Fruit fly (Drosophila melanogaster) whole organism, embryonic: ENCODE measurements around the gene CG5171.

ENCODE experiments used
- BtbVII ChIP-seq: fragments of 200-800 bp; sonication (Bioruptor generic); optimal IDR thresholded peaks from 3 replicates; lab custom pipeline; 2017; ENCODE audit warnings: missing biosample characterization, mild to moderate bottlenecking, missing genetic modification characterization
- CG10366 ChIP-seq: fragments of 200-800 bp; sonication (Bioruptor generic); IDR thresholded peaks from 2 replicates; pipeline ENCODE4 v1.3.6; 2022; ENCODE audit warnings: missing biosample characterization, missing genetic modification characterization
- CG12391 ChIP-seq: fragments of 200-800 bp; sonication (Bioruptor generic); optimal IDR thresholded peaks from 3 replicates; lab custom pipeline; 2018; ENCODE audit warnings: missing biosample characterization, mild to moderate bottlenecking, missing genetic modification characterization, moderate library complexity
- CG13287 ChIP-seq: fragments of 200-800 bp; sonication (Bioruptor generic); IDR thresholded peaks from 2 replicates; pipeline ENCODE4 v1.3.6; 2022; ENCODE audit warnings: missing biosample characterization, missing genetic modification characterization; ENCODE audit not compliant: partially characterized antibody
- CG15073 ChIP-seq: fragments of 200-800 bp; sonication (Bioruptor generic); optimal IDR thresholded peaks from 2 replicates; lab custom pipeline; 2016; ENCODE audit warnings: missing biosample characterization, missing genetic modification characterization
- CG15269 ChIP-seq: fragments of 200-800 bp; sonication (Bioruptor generic); optimal IDR thresholded peaks from 2 replicates; lab custom pipeline; 2018; ENCODE audit warnings: missing biosample characterization, mild to moderate bottlenecking, missing genetic modification characterization, moderate library complexity
- CG1602 ChIP-seq: fragments of 200-800 bp; sonication (Bioruptor generic); optimal IDR thresholded peaks from 3 replicates; lab custom pipeline; 2016; ENCODE audit warnings: missing biosample characterization, missing genetic modification characterization
- CG16813 ChIP-seq: fragments of 200-800 bp; sonication (Bioruptor generic); IDR thresholded peaks from 3 replicates; pipeline ENCODE4 v1.3.6; 2022; ENCODE audit warnings: missing biosample characterization, missing genetic modification characterization; ENCODE audit not compliant: partially characterized antibody
- CG16815 ChIP-seq: fragments of 200-800 bp; sonication (Bioruptor generic); optimal IDR thresholded peaks from 3 replicates; lab custom pipeline; 2017; ENCODE audit warnings: missing biosample characterization, mild to moderate bottlenecking, missing genetic modification characterization
- CG17361 ChIP-seq: fragments of 200-800 bp; sonication (Bioruptor generic); IDR thresholded peaks from 3 replicates; pipeline ENCODE4 v1.3.6; 2022; ENCODE audit warnings: missing biosample characterization, missing genetic modification characterization
- CG18619 ChIP-seq: fragments of 200-800 bp; sonication (Bioruptor generic); optimal IDR thresholded peaks from 3 replicates; lab custom pipeline; 2017; ENCODE audit warnings: missing biosample characterization, mild to moderate bottlenecking, missing genetic modification characterization
- CG31224 ChIP-seq: fragments of 200-800 bp; sonication (Bioruptor generic); IDR thresholded peaks from 2 replicates; pipeline ENCODE4 v1.3.6; 2022; ENCODE audit warnings: missing biosample characterization, missing genetic modification characterization
- CG4820 ChIP-seq: fragments of 200-800 bp; sonication (Bioruptor generic); optimal IDR thresholded peaks from 3 replicates; lab custom pipeline; 2016; ENCODE audit warnings: missing biosample characterization, missing genetic modification characterization
- CG8359 ChIP-seq: fragments of 200-800 bp; sonication (Bioruptor generic); optimal IDR thresholded peaks from 2 replicates; lab custom pipeline; 2017; ENCODE audit warnings: missing biosample characterization, mild to moderate bottlenecking, missing genetic modification characterization, borderline replicate concordance
- CG8478 ChIP-seq: fragments of >200 bp; optimal IDR thresholded peaks from 2 replicates; lab custom pipeline; 2018
- CG9215 ChIP-seq: fragments of 200-800 bp; sonication (Bioruptor generic); IDR thresholded peaks from 2 replicates; pipeline ENCODE4 v1.3.6; 2022; ENCODE audit warnings: missing biosample characterization, missing genetic modification characterization
- CTCF ChIP-seq: fragments of 200-800 bp; sonication (Bioruptor generic); optimal IDR thresholded peaks from 2 replicates; lab custom pipeline; 2017; ENCODE audit warnings: missing biosample characterization, mild to moderate bottlenecking, missing genetic modification characterization, moderate library complexity
- Drgx ChIP-seq: fragments of 200-800 bp; sonication (Bioruptor generic); IDR thresholded peaks from 2 replicates; pipeline ENCODE4 v1.3.6; 2022; ENCODE audit warnings: missing biosample characterization, missing genetic modification characterization
- Ets97D ChIP-seq: fragments of 200-800 bp; sonication (Bioruptor generic); optimal IDR thresholded peaks from 3 replicates; lab custom pipeline; 2016; ENCODE audit warnings: missing biosample characterization, missing genetic modification characterization
- H2.0 ChIP-seq: fragments of 200-800 bp; sonication (Bioruptor generic); IDR thresholded peaks from 2 replicates; pipeline ENCODE4 v1.3.6; 2022; ENCODE audit warnings: missing biosample characterization, missing genetic modification characterization
- Hr3 ChIP-seq: fragments of 200-800 bp; sonication (Bioruptor generic); optimal IDR thresholded peaks from 3 replicates; lab custom pipeline; 2016; ENCODE audit warnings: missing biosample characterization, missing genetic modification characterization
- Sox102F ChIP-seq: fragments of 200-800 bp; sonication (Bioruptor generic); optimal IDR thresholded peaks from 2 replicates; lab custom pipeline; 2018; ENCODE audit warnings: missing biosample characterization, mild to moderate bottlenecking, missing genetic modification characterization, moderate library complexity
- Spps ChIP-seq: fragments of 200-800 bp; sonication (Bioruptor generic); optimal IDR thresholded peaks from 2 replicates; lab custom pipeline; 2018; ENCODE audit warnings: missing biosample characterization, mild to moderate bottlenecking, missing genetic modification characterization
- Tbp ChIP-seq: fragments of >200 bp; optimal IDR thresholded peaks from 2 replicates; lab custom pipeline; 2018; ENCODE audit warnings: missing biosample characterization, missing genetic modification characterization
- Usf ChIP-seq: fragments of 200-800 bp; sonication (Bioruptor generic); optimal IDR thresholded peaks from 2 replicates; lab custom pipeline; 2017; ENCODE audit warnings: missing genotype, missing biosample characterization, missing genetic modification characterization
- Xrp1 ChIP-seq: fragments of 200-800 bp; sonication (Bioruptor generic); IDR thresholded peaks from 2 replicates; pipeline ENCODE4 v1.3.6; 2022; ENCODE audit warnings: missing biosample characterization, missing genetic modification characterization
- ab ChIP-seq: fragments of 200-800 bp; sonication (Bioruptor generic); optimal IDR thresholded peaks from 2 replicates; lab custom pipeline; 2016; ENCODE audit warnings: missing biosample characterization, missing genetic modification characterization
- cas ChIP-seq: fragments of 200-800 bp; sonication (Bioruptor generic); IDR thresholded peaks from 2 replicates; pipeline ENCODE4 v1.3.6; 2022; ENCODE audit warnings: missing biosample characterization, missing genetic modification characterization
- chm ChIP-seq: fragments of 200-800 bp; sonication (Bioruptor generic); IDR thresholded peaks from 2 replicates; pipeline ENCODE4 v1.3.6; 2022; ENCODE audit warnings: missing biosample characterization, missing genetic modification characterization
- croc ChIP-seq: fragments of 200-800 bp; sonication (Bioruptor generic); conservative IDR thresholded peaks from 3 replicates; pipeline ENCODE4 v1.3.6; 2022; ENCODE audit warnings: missing biosample characterization, missing genetic modification characterization
- crp ChIP-seq, 2 experiments: fragments of 200-800 bp; sonication (Bioruptor generic); optimal IDR thresholded peaks; 2 replicates in 1 of 2; 3 replicates in 1 of 2; lab custom pipeline; 2017; ENCODE audit warnings: missing biosample characterization in 2 of 2, missing genetic modification characterization in 2 of 2, mild to moderate bottlenecking in 1 of 2, moderate library complexity in 1 of 2
- ewg ChIP-seq: fragments of 200-800 bp; sonication (Bioruptor generic); optimal IDR thresholded peaks from 3 replicates; lab custom pipeline; 2017; ENCODE audit warnings: mild to moderate bottlenecking, missing biosample characterization, missing genetic modification reagents, missing genetic modification characterization
- ftz-f1 ChIP-seq: fragments of 200-800 bp; sonication (Bioruptor generic); optimal IDR thresholded peaks from 2 replicates; lab custom pipeline; 2016; ENCODE audit warnings: missing biosample characterization, missing genetic modification characterization
- grau ChIP-seq: fragments of 200-800 bp; optimal IDR thresholded peaks from 3 replicates; lab custom pipeline; 2019; ENCODE audit warnings: missing biosample characterization, mild to moderate bottlenecking, missing genetic modification characterization, moderate library complexity
- kah ChIP-seq: fragments of 200-800 bp; sonication (Bioruptor generic); optimal IDR thresholded peaks from 2 replicates; lab custom pipeline; 2018; ENCODE audit warnings: missing biosample characterization, mild to moderate bottlenecking, missing genetic modification characterization
- ken ChIP-seq: fragments of 200-800 bp; sonication (Bioruptor generic); IDR thresholded peaks from 3 replicates; pipeline ENCODE4 v1.3.6; 2022; ENCODE audit warnings: missing biosample characterization, missing genetic modification characterization
- lmd ChIP-seq: fragments of 200-800 bp; sonication (Bioruptor generic); IDR thresholded peaks from 2 replicates; pipeline ENCODE4 v1.3.6; 2022; ENCODE audit warnings: missing biosample characterization, missing genetic modification characterization
- lov ChIP-seq, 2 experiments: fragments of 200-800 bp in 1 of 2; fragments of >200 bp in 1 of 2; sonication (Bioruptor generic) in 1 of 2; IDR thresholded peaks in 1 of 2; optimal IDR thresholded peaks in 1 of 2; 2 replicates in 1 of 2; 3 replicates in 1 of 2; pipeline versions ENCODE4 v1.3.6 to Lab custom; 2017 to 2022; ENCODE audit warnings: missing biosample characterization in 1 of 2, missing genetic modification characterization in 1 of 2
- nom ChIP-seq: fragments of 200-800 bp; sonication (Bioruptor generic); optimal IDR thresholded peaks from 2 replicates; lab custom pipeline; 2017; ENCODE audit warnings: missing biosample characterization, missing genetic modification characterization, mild to moderate bottlenecking, moderate library complexity, missing genetic modification reagents
- p53 ChIP-seq: fragments of 200-800 bp; sonication (Bioruptor generic); optimal IDR thresholded peaks from 2 replicates; lab custom pipeline; 2016; ENCODE audit warnings: missing biosample characterization, missing genetic modification characterization
- phol ChIP-seq: fragments of 200-800 bp; sonication (Bioruptor generic); optimal IDR thresholded peaks from 3 replicates; lab custom pipeline; 2018; ENCODE audit warnings: missing biosample characterization, mild to moderate bottlenecking, missing genetic modification characterization, moderate library complexity
- pros ChIP-seq: fragments of 200-800 bp; sonication (Bioruptor generic); optimal IDR thresholded peaks from 3 replicates; lab custom pipeline; 2019; ENCODE audit warnings: missing biosample characterization, mild to moderate bottlenecking, missing genetic modification characterization, moderate library complexity
- ranshi ChIP-seq: fragments of 200-800 bp; sonication (Bioruptor generic); IDR thresholded peaks from 2 replicates; pipeline ENCODE4 v1.3.6; 2022; ENCODE audit warnings: missing biosample characterization, missing genetic modification characterization
- scrt ChIP-seq: fragments of 200-800 bp; sonication (Bioruptor generic); optimal IDR thresholded peaks from 2 replicates; lab custom pipeline; 2018; ENCODE audit warnings: missing biosample characterization, mild to moderate bottlenecking, missing genetic modification characterization, moderate library complexity
- so ChIP-seq: fragments of 200-800 bp; sonication (Bioruptor generic); IDR thresholded peaks from 3 replicates; pipeline ENCODE4 v1.3.6; 2022; ENCODE audit warnings: missing biosample characterization, missing genetic modification characterization
- tio ChIP-seq: fragments of 200-800 bp; sonication (Bioruptor generic); optimal IDR thresholded peaks from 2 replicates; lab custom pipeline; 2017; ENCODE audit warnings: missing biosample characterization, missing genetic modification characterization, inconsistent platforms
- tll ChIP-seq, 2 experiments: fragments of 200-800 bp in 1 of 2; fragments of >200 bp in 1 of 2; sonication (Bioruptor generic) in 1 of 2; optimal IDR thresholded peaks; 2 replicates each; lab custom pipeline; 2017 to 2019; ENCODE audit warnings: missing biosample characterization in 2 of 2, missing genetic modification characterization in 2 of 2, mild to moderate bottlenecking in 1 of 2, moderate library complexity in 1 of 2
- trem ChIP-seq: fragments of 200-800 bp; optimal IDR thresholded peaks from 3 replicates; lab custom pipeline; 2019; ENCODE audit warnings: missing biosample characterization, mild to moderate bottlenecking, missing genetic modification characterization, moderate library complexity
- zen ChIP-seq: fragments of 200-800 bp; sonication (Bioruptor generic); optimal IDR thresholded peaks from 3 replicates; lab custom pipeline; 2018; ENCODE audit warnings: missing biosample characterization, mild to moderate bottlenecking, missing genetic modification characterization, moderate library complexity

CG5171 gene

dm6 chr2L:7422429-7423283, 21.5 kb downstream of the CG5171 start (continued):
- TF ChIP-seq Sox102F (GFP tag; lab: Kevin White, UChicago) (peak; percentile 14), CG16813 (GFP tag; lab: Robert Waterston, UW) (no peak), croc (no peak), Hr3 (GFP tag; lab: Kevin White, UChicago) (no peak), Ets97D (GFP tag; lab: Kevin White, UChicago) (no peak), CG4820 (GFP tag; lab: Kevin White, UChicago) (peak; percentile 21), tll (GFP tag; optimal IDR thresholded peaks at IDR 0.05; lab: Kevin White, UChicago) (no peak), CG12391 (tag; lab: Kevin White, UChicago) (peak; percentile 2), CG15073 (no peak), Drgx (GFP tag; lab: Robert Waterston, UW) (peak; percentile 65), nom (GFP tag; lab: Kevin White, UChicago) (peak; percentile 40), CTCF (GFP tag; lab: Kevin White, UChicago) (no peak), CG10366 (no peak), ken (GFP tag; lab: Robert Waterston, UW) (peak; percentile 50; the same call in 1 of the 3 replicates), Usf (GFP tag; lab: Kevin White, UChicago) (no peak), Tbp (GFP tag; lab: Kevin White, UChicago) (no peak), ranshi (GFP tag; lab: Robert Waterston, UW) (no peak), pros (GFP tag; lab: Kevin White, UChicago) (no peak), crp (GFP tag; optimal IDR thresholded peaks at IDR 0.05; lab: Kevin White, UChicago) (no peak), Xrp1 (GFP tag; lab: Robert Waterston, UW) (0 out of 2 replicates have a peak, but pooled peaks have one; percentile 15), lov (optimal IDR thresholded peaks at IDR 0.05; lab: Kevin White, UChicago) (no peak), lov (GFP tag; IDR thresholded peaks at IDR 0.05; lab: Robert Waterston, UW) (no peak), ab (no peak), CG18619 (GFP tag; lab: Kevin White, UChicago) (no peak), BtbVII (no peak), CG8478 (lab: Kevin White, UChicago) (no peak), cas (GFP tag; lab: Robert Waterston, UW) (no peak), CG17361 (peak; percentile 66), p53 (GFP tag; lab: Kevin White, UChicago) (no peak), Spps (tag; lab: Kevin White, UChicago) (no peak), tio (GFP tag; lab: Kevin White, UChicago) (peak; percentile 27), CG31224 (GFP tag; lab: Robert Waterston, UW) (no peak), CG9215 (GFP tag; lab: Robert Waterston, UW) (no peak), ftz-f1 (GFP tag; lab: Kevin White, UChicago) (no peak), H2.0 (GFP tag; lab: Robert Waterston, UW) (0 out of 2 replicates have a peak, but pooled peaks have one; percentile 23), trem (tag; lab: Kevin White, UChicago) (no peak), ewg (GFP tag; lab: Kevin White, UChicago) (no peak), so (no peak), CG1602 (GFP tag; lab: Kevin White, UChicago) (no peak), phol (tag; lab: Kevin White, UChicago) (peak; percentile 24), CG15269 (tag; lab: Kevin White, UChicago) (no peak), grau (tag; lab: Kevin White, UChicago) (no peak), zen (tag; lab: Kevin White, UChicago) (no peak), chm (GFP tag; lab: Robert Waterston, UW) (no peak), CG16815 (GFP tag; lab: Kevin White, UChicago) (no peak), CG8359 (GFP tag; lab: Kevin White, UChicago) (no peak), CG13287 (GFP tag; lab: Robert Waterston, UW) (no peak), kah (GFP tag; lab: Kevin White, UChicago) (no peak), lmd (GFP tag; lab: Robert Waterston, UW) (no peak; the same call in 1 of the 2 replicates), scrt (GFP tag; lab: Kevin White, UChicago) (no peak)
